Worm (Caenorhabditis elegans) whole organism, midembryonic: ENCODE data around the gene taf-11.1.

ENCODE experiments used
- ref-1 ChIP-seq: fragments of 200-800 bp; sonication (Bioruptor generic); conservative IDR thresholded peaks from 2 replicates; pipeline ENCODE4 v1.3.6; 2022; ENCODE audit warnings: missing genetic modification reagents, missing genetic modification characterization, missing compliant biosample characterization
- tab-1 ChIP-seq: fragments of 200-800 bp; sonication (Bioruptor generic); IDR thresholded peaks from 2 replicates; pipeline ENCODE4 v1.3.6; 2022; ENCODE audit warnings: missing genetic modification characterization, missing compliant biosample characterization

DNA sequence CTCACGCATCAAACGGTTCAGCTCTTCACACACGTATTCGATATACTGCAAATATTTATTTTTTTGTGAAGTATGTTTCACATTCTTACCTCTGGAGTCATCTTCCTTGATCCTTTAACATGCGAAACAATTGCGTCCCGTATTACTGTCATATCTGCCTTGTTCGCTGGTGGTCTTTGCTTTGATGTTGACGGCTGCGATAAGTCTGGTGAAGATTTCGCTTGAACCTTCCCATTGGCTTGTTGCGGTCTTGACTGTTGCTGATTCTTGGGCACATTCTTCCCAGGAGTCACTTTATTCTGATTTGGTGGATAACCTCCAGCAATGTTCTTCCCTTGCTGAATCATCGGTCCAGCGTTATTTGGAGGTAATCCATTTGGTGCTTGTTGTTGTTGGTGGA, 48.2 kb downstream of the taf-11.1 start:
- TF ChIP-seq ref-1 (GFP tag; lab: Robert Waterston, UW) = no peak
- TF ChIP-seq tab-1 (GFP tag; lab: Robert Waterston, UW) = no peak
